Worm (Caenorhabditis elegans): ENCODE data around the gene ooc-3.

Gene ooc-3

ce11 chrII:11469574-11470108 lies 25.5 kb downstream of the ooc-3 start, which contains the start of gene cisd-1:
Gene cisd-1 (minus strand): TSS chrII:11469624.
- TF ChIP-seq unc-62 (GFP tag; optimal IDR thresholded peaks at IDR 0.05): no peak

- no peak for TF ChIP-seq unc-62 (GFP tag; optimal IDR thresholded peaks at IDR 0.05)
These were observed 27.6 kb downstream of the ooc-3 start, which contains the start of gene klp-17 for ce11 chrII:11467541-11467940. Gene klp-17 (minus strand): TSS chrII:11467641.

- TF ChIP-seq unc-62 (GFP tag; optimal IDR thresholded peaks at IDR 0.05): no peak
These were observed 30.6 kb downstream of the ooc-3 start, which contains the start of the genes aars-1 and rga-1 for ce11 chrII:11464427-11464944. Gene aars-1 (minus strand): TSS chrII:11464497. Gene rga-1 (plus strand): TSS chrII:11464894.

ce11 chrII:11463899-11464298 lies 31.2 kb downstream of the ooc-3 start:
- no peak for TF ChIP-seq unc-62 (GFP tag; optimal IDR thresholded peaks at IDR 0.05)

ce11 chrII:11459883-11460282 lies 35.2 kb downstream of the ooc-3 start:
- TF ChIP-seq unc-62 (GFP tag; optimal IDR thresholded peaks at IDR 0.05): no peak

- no peak for TF ChIP-seq unc-62 (GFP tag; optimal IDR thresholded peaks at IDR 0.05)
These were observed 39.4 kb downstream of the ooc-3 start for ce11 chrII:11455715-11456114.

ce11 chrII:11455140-11455539 lies 40.0 kb downstream of the ooc-3 start:
- no peak for TF ChIP-seq unc-62 (GFP tag; optimal IDR thresholded peaks at IDR 0.05)

- TF ChIP-seq unc-62 (GFP tag; optimal IDR thresholded peaks at IDR 0.05): no peak
These were observed 41.5 kb downstream of the ooc-3 start for ce11 chrII:11453639-11454038.

- no peak for TF ChIP-seq unc-62 (GFP tag; optimal IDR thresholded peaks at IDR 0.05)
These were observed 42.1 kb downstream of the ooc-3 start, which contains the start of gene rsp-1 for ce11 chrII:11453025-11453424. Gene rsp-1 (plus strand): TSS chrII:11453362.

ce11 chrII:11452498-11453005 lies 42.6 kb downstream of the ooc-3 start, which contains the start of gene rsp-2:
Gene rsp-2 (minus strand): TSS chrII:11452955.
- TF ChIP-seq unc-62 (GFP tag; optimal IDR thresholded peaks at IDR 0.05): no peak

- TF ChIP-seq unc-62 (GFP tag; optimal IDR thresholded peaks at IDR 0.05): no peak
These were observed 43.4 kb downstream of the ooc-3 start for ce11 chrII:11451738-11452137.

ce11 chrII:11450882-11451281 lies 44.2 kb downstream of the ooc-3 start:
- no peak for TF ChIP-seq unc-62 (GFP tag; optimal IDR thresholded peaks at IDR 0.05)

ce11 chrII:11448753-11449152 lies 46.4 kb downstream of the ooc-3 start, which contains the start of gene W02B12.1:
Gene W02B12.1 (plus strand): TSS chrII:11449021.
- TF ChIP-seq unc-62 (GFP tag; optimal IDR thresholded peaks at IDR 0.05): no peak

ce11 chrII:11444973-11445372 lies 50.1 kb downstream of the ooc-3 start, which contains the start of gene W02B12.13:
Gene W02B12.13 (plus strand): TSS chrII:11445273.
- TF ChIP-seq unc-62 (GFP tag; optimal IDR thresholded peaks at IDR 0.05): no peak

- TF ChIP-seq unc-62 (GFP tag; optimal IDR thresholded peaks at IDR 0.05): no peak
These were observed 51.3 kb downstream of the ooc-3 start, which contains the start of gene adbp-1 for ce11 chrII:11443862-11444261. Gene adbp-1 (plus strand): TSS chrII:11444162.

All from whole organism, dauer.